Worm (Caenorhabditis elegans): ENCODE measurements around the gene atgp-1.

Gene atgp-1

ce11 chrIV:17267304-17267891 lies 1.7 kb upstream of the atgp-1 start:
- TF ChIP-seq flt-1 (GFP tag; IDR thresholded peaks at IDR 0.05) (no peak), klf-2 (GFP tag; conservative IDR thresholded peaks at IDR 0.05) (no peak), med-1 (GFP tag; optimal IDR thresholded peaks at IDR 0.05; ENCODE audit: insufficient read depth) (no peak), tab-1 (GFP tag; IDR thresholded peaks at IDR 0.05) (no peak), ref-1 (GFP tag; conservative IDR thresholded peaks at IDR 0.05) (no peak), ztf-29 (GFP tag; IDR thresholded peaks at IDR 0.05) (no peak), T22C8.4 (GFP tag; IDR thresholded peaks at IDR 0.05) (no peak), ztf-23 (GFP tag; IDR thresholded peaks at IDR 0.05) (no peak)

ce11 chrIV:17268069-17268468 lies 1.1 kb upstream of the atgp-1 start:
- TF ChIP-seq T22C8.4 (GFP tag; IDR thresholded peaks at IDR 0.05): no peak
- no peak for TF ChIP-seq ref-1 (GFP tag; conservative IDR thresholded peaks at IDR 0.05)
- no peak for TF ChIP-seq klf-2 (GFP tag; conservative IDR thresholded peaks at IDR 0.05)
- TF ChIP-seq med-1 (GFP tag; optimal IDR thresholded peaks at IDR 0.05; ENCODE audit: insufficient read depth): no peak
- no peak for TF ChIP-seq tab-1 (GFP tag; IDR thresholded peaks at IDR 0.05)
- no peak for TF ChIP-seq ztf-23 (GFP tag; IDR thresholded peaks at IDR 0.05)
- no peak for TF ChIP-seq flt-1 (GFP tag; IDR thresholded peaks at IDR 0.05)
- TF ChIP-seq ztf-29 (GFP tag; IDR thresholded peaks at IDR 0.05): no peak
- TF ChIP-seq cog-1 (tag; optimal IDR thresholded peaks at IDR 0.05): no peak

- TF ChIP-seq flt-1 (GFP tag; IDR thresholded peaks at IDR 0.05): no peak
- TF ChIP-seq cog-1 (tag; optimal IDR thresholded peaks at IDR 0.05): peak; percentile 51
- no peak for TF ChIP-seq T22C8.4 (GFP tag; IDR thresholded peaks at IDR 0.05)
- TF ChIP-seq tab-1 (GFP tag; IDR thresholded peaks at IDR 0.05): no peak
- 0 out of 2 replicates have a peak, but pooled peaks have one; percentile 61 for TF ChIP-seq ztf-23 (GFP tag; IDR thresholded peaks at IDR 0.05)
Measured at ce11 chrIV:17268628-17269027, 514 bp upstream of the atgp-1 start.

- TF ChIP-seq cog-1 (tag; optimal IDR thresholded peaks at IDR 0.05): peak; percentile 22
- TF ChIP-seq ztf-23 (GFP tag; IDR thresholded peaks at IDR 0.05): no peak
- no peak for TF ChIP-seq tab-1 (GFP tag; IDR thresholded peaks at IDR 0.05)
Measured at ce11 chrIV:17269702-17270101, 560 bp downstream of the atgp-1 start.

ce11 chrIV:17273602-17274110 lies 4.5 kb downstream of the atgp-1 start, which contains the start of gene gln-5:
gln-5 (minus strand) TSS chrIV:17273652.
- TF ChIP-seq cog-1 (tag; optimal IDR thresholded peaks at IDR 0.05) (no peak), T22C8.4 (GFP tag; IDR thresholded peaks at IDR 0.05) (no peak), ztf-29 (GFP tag; IDR thresholded peaks at IDR 0.05) (no peak), ref-1 (GFP tag; conservative IDR thresholded peaks at IDR 0.05) (no peak)

- no peak for TF ChIP-seq ztf-23 (GFP tag; IDR thresholded peaks at IDR 0.05)
- TF ChIP-seq klf-2 (GFP tag; conservative IDR thresholded peaks at IDR 0.05): no peak
- no peak for TF ChIP-seq ref-1 (GFP tag; conservative IDR thresholded peaks at IDR 0.05)
- TF ChIP-seq T22C8.4 (GFP tag; IDR thresholded peaks at IDR 0.05): no peak
- TF ChIP-seq med-1 (GFP tag; optimal IDR thresholded peaks at IDR 0.05; ENCODE audit: insufficient read depth): no peak
- no peak for TF ChIP-seq tab-1 (GFP tag; IDR thresholded peaks at IDR 0.05)
- TF ChIP-seq ztf-29 (GFP tag; IDR thresholded peaks at IDR 0.05): no peak
- no peak for TF ChIP-seq flt-1 (GFP tag; IDR thresholded peaks at IDR 0.05)
- no peak for TF ChIP-seq cog-1 (tag; optimal IDR thresholded peaks at IDR 0.05)
Measured at ce11 chrIV:17275281-17275680, 6.1 kb downstream of the atgp-1 start, which contains the start of gene lhfp-4. lhfp-4 (plus strand) TSS chrIV:17275581.

ce11 chrIV:17276705-17277458 lies 7.7 kb downstream of the atgp-1 start, which contains the start of gene clec-196:
clec-196 (plus strand) TSS chrIV:17276956.
- TF ChIP-seq tab-1 (GFP tag; IDR thresholded peaks at IDR 0.05): no peak
- no peak for TF ChIP-seq flt-1 (GFP tag; IDR thresholded peaks at IDR 0.05)
- no peak for TF ChIP-seq T22C8.4 (GFP tag; IDR thresholded peaks at IDR 0.05)
- no peak for TF ChIP-seq med-1 (GFP tag; optimal IDR thresholded peaks at IDR 0.05; ENCODE audit: insufficient read depth)
- no peak for TF ChIP-seq klf-2 (GFP tag; conservative IDR thresholded peaks at IDR 0.05)

- TF ChIP-seq med-1 (GFP tag; optimal IDR thresholded peaks at IDR 0.05; ENCODE audit: insufficient read depth): no peak
- no peak for TF ChIP-seq ztf-29 (GFP tag; IDR thresholded peaks at IDR 0.05)
- no peak for TF ChIP-seq T22C8.4 (GFP tag; IDR thresholded peaks at IDR 0.05)
- TF ChIP-seq tab-1 (GFP tag; IDR thresholded peaks at IDR 0.05): no peak
- no peak for TF ChIP-seq flt-1 (GFP tag; IDR thresholded peaks at IDR 0.05)
- no peak for TF ChIP-seq cog-1 (tag; optimal IDR thresholded peaks at IDR 0.05)
- TF ChIP-seq ref-1 (GFP tag; conservative IDR thresholded peaks at IDR 0.05): no peak
- TF ChIP-seq klf-2 (GFP tag; conservative IDR thresholded peaks at IDR 0.05): no peak
Measured at ce11 chrIV:17277459-17278173, 8.5 kb downstream of the atgp-1 start.

ce11 chrIV:17278363-17278762 lies 9.2 kb downstream of the atgp-1 start:
- TF ChIP-seq tab-1 (GFP tag; IDR thresholded peaks at IDR 0.05) (no peak), cog-1 (tag; optimal IDR thresholded peaks at IDR 0.05) (peak; percentile 96), klf-2 (GFP tag; conservative IDR thresholded peaks at IDR 0.05) (peak; percentile 66), flt-1 (GFP tag; IDR thresholded peaks at IDR 0.05) (peak; percentile 81), ztf-23 (GFP tag; IDR thresholded peaks at IDR 0.05) (peak; percentile 88; the same call in 1 of the 2 replicates), ztf-29 (GFP tag; IDR thresholded peaks at IDR 0.05) (peak; percentile 44; the same call in 1 of the 2 replicates)

All from whole organism, midembryonic.